Worm (Caenorhabditis elegans) whole organism, L4 larva: ENCODE measurements around the gene Y54G11A.14.

Source experiments
- D1046.2 ChIP-seq: fragments of 200-800 bp; sonication (Bioruptor generic); IDR thresholded peaks from 2 replicates; pipeline ENCODE4 v1.3.6; 2022; ENCODE audit warnings: missing genetic modification characterization, missing compliant biosample characterization
- F10B5.3 ChIP-seq: sonication (generic microtip); optimal IDR thresholded peaks from 2 replicates; lab custom pipeline; 2016; ENCODE audit warnings: mild to moderate bottlenecking, missing genetic modification characterization, missing compliant biosample characterization
- F26F4.8 ChIP-seq: fragments of 200-800 bp; sonication (Bioruptor generic); conservative IDR thresholded peaks from 2 replicates; pipeline ENCODE4 v1.3.6; 2022; ENCODE audit warnings: missing genetic modification characterization, missing compliant biosample characterization
- Y5F2A.4 ChIP-seq: fragments of 200-800 bp; sonication (Bioruptor generic); optimal IDR thresholded peaks from 2 replicates; lab custom pipeline; 2018; ENCODE audit warnings: mild to moderate bottlenecking, missing genetic modification characterization, missing compliant biosample characterization
- ZK546.5 ChIP-seq, 2 experiments: sonication (generic microtip); optimal IDR thresholded peaks; 2 replicates each; lab custom pipeline; 2017; ENCODE audit warnings: missing biosample characterization in 2 of 2, missing genetic modification characterization in 2 of 2
- aha-1 ChIP-seq: fragments of 150-350 bp; peaks from one replicate; lab custom pipeline; 2014; ENCODE audit warnings: missing biosample characterization, missing genetic modification characterization
- ama-1 ChIP-seq: fragments of 150-350 bp; optimal IDR thresholded peaks from 2 replicates; lab custom pipeline; 2014; ENCODE audit warnings: inconsistent platforms, mixed read lengths
- ceh-20 ChIP-seq: fragments of 200-800 bp; sonication (Bioruptor generic); IDR thresholded peaks from 2 replicates; pipeline ENCODE4 v1.3.6; 2022; ENCODE audit warnings: missing genetic modification reagents, missing genetic modification characterization, missing compliant biosample characterization
- ceh-82 ChIP-seq: sonication (generic microtip); optimal IDR thresholded peaks from 2 replicates; lab custom pipeline; 2017; ENCODE audit warnings: missing biosample characterization, missing genetic modification characterization
- daf-12 ChIP-seq: fragments of 150-350 bp; optimal IDR thresholded peaks from 2 replicates; lab custom pipeline; 2014; ENCODE audit warnings: missing biosample characterization, missing genetic modification reagents, missing genetic modification characterization
- dmd-6 ChIP-seq: fragments of 200-800 bp; sonication (Bioruptor generic); IDR thresholded peaks from 2 replicates; pipeline ENCODE4 v1.3.6; 2022; ENCODE audit warnings: missing genetic modification reagents, missing genetic modification characterization, missing compliant biosample characterization
- dpl-1 ChIP-seq: fragments of 150-350 bp; optimal IDR thresholded peaks from 2 replicates; lab custom pipeline; 2014; ENCODE audit warnings: missing biosample characterization, missing genetic modification reagents, missing genetic modification characterization
- egl-27 ChIP-seq: sonication (generic microtip); optimal IDR thresholded peaks from 3 replicates; lab custom pipeline; 2017; ENCODE audit warnings: missing biosample characterization, missing genetic modification reagents, missing genetic modification characterization
- egl-43 ChIP-seq: fragments of 200-800 bp; sonication (Bioruptor generic); IDR thresholded peaks from 2 replicates; pipeline ENCODE4 v1.3.6; 2022; ENCODE audit warnings: missing genetic modification reagents, missing genetic modification characterization, missing compliant biosample characterization
- hif-1 ChIP-seq, 2 experiments: sonication (generic microtip); optimal IDR thresholded peaks; 2 replicates each; lab custom pipeline; 2016 to 2017; ENCODE audit warnings: missing compliant biosample characterization in 2 of 2, missing genetic modification characterization in 2 of 2, missing genetic modification reagents in 2 of 2, missing genotype in 2 of 2, mild to moderate bottlenecking in 1 of 2
- hlh-11 ChIP-seq: fragments of 200-800 bp; sonication (Bioruptor generic); optimal IDR thresholded peaks from 2 replicates; lab custom pipeline; 2018; ENCODE audit warnings: mild to moderate bottlenecking, missing genetic modification characterization, missing compliant biosample characterization
- hmg-1.1 ChIP-seq: fragments of 200-800 bp; sonication (Bioruptor generic); IDR thresholded peaks from 2 replicates; pipeline ENCODE4 v1.3.6; 2022; ENCODE audit warnings: missing genetic modification reagents, missing genetic modification characterization, missing compliant biosample characterization
- jun-1 ChIP-seq: fragments of 150-350 bp; optimal IDR thresholded peaks from 2 replicates; lab custom pipeline; 2014; ENCODE audit warnings: missing biosample characterization, missing genetic modification reagents, missing genetic modification characterization
- lin-15B ChIP-seq: fragments of 150-350 bp; sonication (generic microtip); optimal IDR thresholded peaks from 3 replicates; lab custom pipeline; 2014; ENCODE audit warnings: missing biosample characterization, missing genetic modification characterization
- lin-29 ChIP-seq: fragments of 200-800 bp; sonication (Bioruptor generic); IDR thresholded peaks from 2 replicates; pipeline ENCODE4 v1.3.6; 2022; ENCODE audit warnings: missing genetic modification reagents, missing genetic modification characterization, missing compliant biosample characterization
- madf-9 ChIP-seq: fragments of 200-800 bp; sonication (Bioruptor generic); conservative IDR thresholded peaks from 2 replicates; pipeline ENCODE4 v1.3.6; 2022; ENCODE audit warnings: missing genetic modification reagents, missing genetic modification characterization, missing compliant biosample characterization
- mdl-1 ChIP-seq, 2 experiments: fragments of 150-350 bp in 1 of 2; sonication (generic microtip) in 1 of 2; optimal IDR thresholded peaks; 2 replicates each; lab custom pipeline; 2014 to 2017; ENCODE audit warnings: missing biosample characterization in 2 of 2, missing genetic modification characterization in 2 of 2
- mes-2 ChIP-seq: sonication (generic microtip); optimal IDR thresholded peaks from 2 replicates; lab custom pipeline; 2016; ENCODE audit warnings: missing genotype, mild to moderate bottlenecking, missing genetic modification characterization, missing compliant biosample characterization; ENCODE audit not compliant: poor library complexity, severe bottlenecking
- mxl-3 ChIP-seq: fragments of 200-800 bp; sonication (Bioruptor generic); optimal IDR thresholded peaks from 2 replicates; lab custom pipeline; 2018; ENCODE audit warnings: mild to moderate bottlenecking, missing genetic modification characterization, missing compliant biosample characterization
- nhr-28 ChIP-seq: fragments of 150-350 bp; optimal IDR thresholded peaks from 2 replicates; lab custom pipeline; 2014; ENCODE audit warnings: missing biosample characterization, missing genetic modification characterization
- nhr-42 ChIP-seq: fragments of 200-800 bp; sonication (Bioruptor generic); IDR thresholded peaks from 2 replicates; pipeline ENCODE4 v1.3.6; 2022; ENCODE audit warnings: missing genetic modification characterization, missing compliant biosample characterization
- nhr-76 ChIP-seq: fragments of 150-350 bp; optimal IDR thresholded peaks from 2 replicates; lab custom pipeline; 2014; ENCODE audit warnings: missing biosample characterization, missing genetic modification characterization
- pqm-1 ChIP-seq: sonication (generic microtip); optimal IDR thresholded peaks from 2 replicates; lab custom pipeline; 2017; ENCODE audit warnings: missing biosample characterization, missing genetic modification characterization
- saeg-2 ChIP-seq: fragments of 200-800 bp; sonication (Bioruptor generic); IDR thresholded peaks from 2 replicates; pipeline ENCODE4 v1.3.6; 2022; ENCODE audit warnings: missing genetic modification reagents, missing genetic modification characterization, missing compliant biosample characterization
- set-16 ChIP-seq: fragments of 200-800 bp; sonication (Bioruptor generic); IDR thresholded peaks from 2 replicates; pipeline ENCODE4 v1.3.6; 2022; ENCODE audit warnings: missing genetic modification reagents, missing genetic modification characterization, missing compliant biosample characterization
- skn-1 ChIP-seq: fragments of 150-350 bp; optimal IDR thresholded peaks from 2 replicates; lab custom pipeline; 2014; ENCODE audit warnings: missing biosample characterization, missing genetic modification characterization
- spr-1 ChIP-seq: sonication (generic microtip); optimal IDR thresholded peaks from 2 replicates; lab custom pipeline; 2016; ENCODE audit warnings: mild to moderate bottlenecking, missing genetic modification characterization, missing compliant biosample characterization
- tag-97 ChIP-seq: fragments of 200-800 bp; sonication (Bioruptor generic); IDR thresholded peaks from 2 replicates; pipeline ENCODE4 v1.3.6; 2022; ENCODE audit warnings: missing genetic modification characterization, missing compliant biosample characterization
- unc-62 ChIP-seq, 3 experiments: fragments of 150-350 bp in 1 of 3; sonication (generic microtip); optimal IDR thresholded peaks in 2 of 3; peaks in 1 of 3; 1 replicate in 1 of 3; 2 replicates in 2 of 3; lab custom pipeline; 2014 to 2017; ENCODE audit warnings: missing biosample characterization in 3 of 3, missing genetic modification characterization in 3 of 3, missing genetic modification reagents in 3 of 3, missing genotype in 1 of 3
- vab-7 ChIP-seq: fragments of 200-800 bp; sonication (Bioruptor generic); IDR thresholded peaks from 2 replicates; pipeline ENCODE4 v1.3.6; 2022; ENCODE audit warnings: missing genetic modification reagents, missing genetic modification characterization, missing compliant biosample characterization
- ztf-11 ChIP-seq: fragments of 150-350 bp; optimal IDR thresholded peaks from 2 replicates; lab custom pipeline; 2014; ENCODE audit warnings: missing biosample characterization, missing genetic modification characterization
- ztf-7 ChIP-seq: fragments of 150-350 bp; optimal IDR thresholded peaks from 2 replicates; lab custom pipeline; 2014; ENCODE audit warnings: missing biosample characterization, missing genetic modification characterization

Gene Y54G11A.14

DNA sequence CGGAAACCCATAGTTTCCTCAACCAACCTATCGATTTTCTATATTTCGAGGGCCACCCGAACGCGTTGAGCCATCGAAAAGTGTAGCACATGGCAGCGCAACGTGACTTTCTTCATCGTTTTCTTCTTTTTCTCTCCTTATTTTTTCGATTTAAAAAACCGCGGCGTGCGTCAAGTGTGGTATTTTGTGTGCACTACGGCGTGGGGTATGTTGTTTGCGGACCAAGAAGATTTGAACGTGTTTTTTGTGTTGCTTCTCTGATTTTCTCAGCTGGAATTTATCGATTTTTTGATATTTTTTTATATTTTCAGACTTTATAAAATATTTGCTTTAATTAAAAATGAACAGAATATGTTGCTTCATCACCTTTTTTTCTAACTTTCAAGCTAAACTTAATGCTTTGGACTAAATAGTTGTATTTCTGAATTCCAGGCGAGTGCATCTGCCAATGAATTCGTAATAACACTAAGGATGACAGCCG is 40.0 kb downstream of the Y54G11A.14 start, which contains the start of the genes agl-1 and pfs-2 (continued):
- TF ChIP-seq daf-12 (tag; lab: Kevin White, UChicago) (no peak), ceh-82 (no peak), jun-1 (no peak), hlh-11 (tag; lab: Kevin White, UChicago) (peak; percentile 57), ZK546.5 (tag; optimal IDR thresholded peaks at IDR 0.05; lab: Kevin White, UChicago) (peak in 1 of 2 experiments; percentile 58), hif-1 (tag; optimal IDR thresholded peaks at IDR 0.05; lab: Kevin White, UChicago) (peak in 1 of 2 experiments; percentile 96), lin-29 (GFP tag; lab: Robert Waterston, UW) (no peak), hmg-1.1 (GFP tag; lab: Robert Waterston, UW) (no peak), Y5F2A.4 (GFP tag; lab: Kevin White, UChicago) (no peak), unc-62 (GFP tag; optimal IDR thresholded peaks at IDR 0.05 in 1 of 2; lab: Kevin White, UChicago) (no peak), unc-62 (tag; optimal IDR thresholded peaks at IDR 0.05; lab: Kevin White, UChicago) (no peak), F26F4.8 (no peak), nhr-42 (GFP tag; lab: Robert Waterston, UW) (no peak; the same call in 1 of the 2 replicates)

DNA sequence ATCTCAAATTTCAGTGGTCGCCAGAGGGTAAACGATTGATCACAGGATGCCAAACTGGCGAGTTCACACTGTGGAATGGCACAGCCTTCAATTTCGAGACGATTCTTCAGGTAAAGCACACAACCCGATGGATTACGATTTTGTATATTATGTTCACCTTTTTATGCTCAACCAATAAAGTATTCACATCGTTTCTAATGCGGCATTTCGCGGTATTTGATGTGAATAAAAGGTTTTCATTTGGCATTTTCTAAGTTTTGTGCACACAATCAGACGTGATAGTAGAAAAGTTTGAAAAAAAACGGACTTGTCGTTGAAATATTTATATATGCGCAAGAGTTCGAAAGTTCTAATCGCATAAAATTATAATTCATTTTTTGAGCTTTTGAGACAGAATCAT is 41.0 kb downstream of the Y54G11A.14 start:
- TF ChIP-seq D1046.2 (GFP tag; lab: Robert Waterston, UW) (no peak), egl-27 (tag; lab: Kevin White, UChicago) (no peak), mdl-1 (tag; optimal IDR thresholded peaks at IDR 0.05; lab: Kevin White, UChicago) (no peak), ceh-20 (GFP tag; lab: Robert Waterston, UW) (no peak), nhr-76 (tag; lab: Kevin White, UChicago) (no peak), madf-9 (GFP tag; lab: Robert Waterston, UW) (no peak), pqm-1 (tag; lab: Kevin White, UChicago) (no peak), unc-62 (GFP tag; optimal IDR thresholded peaks at IDR 0.05 in 1 of 2; lab: Kevin White, UChicago) (peak in 1 of 2 experiments; percentile 77), unc-62 (tag; optimal IDR thresholded peaks at IDR 0.05; lab: Kevin White, UChicago) (no peak), vab-7 (GFP tag; lab: Robert Waterston, UW) (no peak), ZK546.5 (tag; optimal IDR thresholded peaks at IDR 0.05; lab: Kevin White, UChicago) (no peak), aha-1 (tag; lab: Kevin White, UChicago) (peak; percentile 83), ceh-82 (no peak), ztf-7 (no peak)

DNA sequence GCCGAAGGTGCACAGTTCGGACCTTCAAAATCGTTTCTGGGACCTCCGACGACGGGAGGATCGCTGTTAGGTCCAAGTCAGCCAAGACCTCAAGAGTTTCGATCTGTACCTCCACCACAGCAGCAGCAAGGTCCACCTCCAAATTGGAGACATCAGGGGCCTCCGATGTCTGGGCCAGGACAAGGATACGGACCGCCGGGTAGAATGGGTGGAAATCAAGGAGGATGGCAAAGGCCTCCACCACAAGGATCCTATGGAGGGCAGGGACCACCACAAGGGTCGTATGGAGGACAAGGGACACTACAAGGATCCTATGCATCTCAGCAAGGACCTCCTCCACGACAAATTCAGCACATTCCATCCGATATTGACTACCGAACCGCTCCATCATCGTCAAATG is 42.7 kb downstream of the Y54G11A.14 start:
- TF ChIP-seq madf-9 (GFP tag; lab: Robert Waterston, UW) (no peak), D1046.2 (GFP tag; lab: Robert Waterston, UW) (0 out of 2 replicates have a peak, but pooled peaks have one; percentile 33), saeg-2 (GFP tag; lab: Robert Waterston, UW) (no peak; the same call in 1 of the 2 replicates), egl-43 (GFP tag; lab: Robert Waterston, UW) (0 out of 2 replicates have a peak, but pooled peaks have one; percentile 27), nhr-42 (GFP tag; lab: Robert Waterston, UW) (0 out of 2 replicates have a peak, but pooled peaks have one; percentile 4), set-16 (GFP tag; lab: Robert Waterston, UW) (peak; percentile 53; the same call in 1 of the 2 replicates)

DNA sequence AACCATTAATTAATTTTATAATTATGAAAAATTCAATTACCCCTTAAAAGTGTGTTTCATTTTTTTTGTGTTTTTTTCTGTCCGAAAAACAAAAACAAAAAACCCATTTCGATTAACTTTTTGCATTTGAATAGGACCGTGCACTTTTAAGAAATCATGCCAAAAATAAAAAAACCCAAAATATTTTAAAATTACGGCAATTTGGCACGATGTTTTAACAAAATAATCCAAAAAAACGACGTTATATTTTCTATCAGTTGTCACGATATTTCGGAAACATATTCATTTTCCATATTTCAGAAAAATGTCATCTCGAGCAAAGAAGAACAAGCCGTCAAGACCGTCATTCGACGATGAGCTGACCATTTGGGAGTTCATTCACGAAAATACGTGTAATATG is 43.8 kb downstream of the Y54G11A.14 start, which contains the start of gene tebp-1:
Gene tebp-1 (plus strand): TSS at position 301 of the 400 bp plus-strand sequence.
- TF ChIP-seq ztf-11 (tag; lab: Kevin White, UChicago) (no peak), dpl-1 (GFP tag; lab: Kevin White, UChicago) (no peak), nhr-76 (tag; lab: Kevin White, UChicago) (no peak), nhr-28 (tag; lab: Kevin White, UChicago) (no peak), egl-27 (tag; lab: Kevin White, UChicago) (no peak), tag-97 (GFP tag; lab: Robert Waterston, UW) (no peak), F26F4.8 (no peak), dmd-6 (GFP tag; lab: Robert Waterston, UW) (no peak), skn-1 (no peak), ama-1 (lab: Kevin White, UChicago) (no peak), unc-62 (GFP tag; optimal IDR thresholded peaks at IDR 0.05 in 1 of 2; lab: Kevin White, UChicago) (no peak), unc-62 (tag; optimal IDR thresholded peaks at IDR 0.05; lab: Kevin White, UChicago) (no peak), lin-15B (no peak), mxl-3 (GFP tag; lab: Kevin White, UChicago) (no peak), mes-2 (tag; lab: Kevin White, UChicago) (no peak), nhr-42 (GFP tag; lab: Robert Waterston, UW) (no peak), F10B5.3 (tag; lab: Kevin White, UChicago) (no peak), spr-1 (no peak)
